Worm (Caenorhabditis elegans) whole organism, L2 larva: ENCODE results near the gene cam-1.
A peak's percentile ranks its signal among the peaks of the same experiment; 100 is the strongest.

Experiments
- C34F6.9 ChIP-seq: fragments of 150-350 bp; optimal IDR thresholded peaks from 2 replicates; lab custom pipeline; 2014; ENCODE audit warnings: missing biosample characterization, missing genetic modification characterization
- F13H6.1 ChIP-seq: sonication (generic microtip); optimal IDR thresholded peaks from 2 replicates; lab custom pipeline; 2016; ENCODE audit warnings: missing genetic modification characterization, missing compliant biosample characterization
- R02D3.7 ChIP-seq: fragments of 150-350 bp; optimal IDR thresholded peaks from 2 replicates; lab custom pipeline; 2014; ENCODE audit warnings: missing biosample characterization, missing genetic modification characterization
- alr-1 ChIP-seq: fragments of 150-350 bp; optimal IDR thresholded peaks from 2 replicates; lab custom pipeline; 2014; ENCODE audit warnings: missing biosample characterization, missing genetic modification characterization
- aly-2 ChIP-seq: fragments of 150-350 bp; optimal IDR thresholded peaks from 2 replicates; lab custom pipeline; 2014; ENCODE audit warnings: missing biosample characterization, missing genetic modification characterization
- blmp-1 ChIP-seq: sonication (generic microtip); optimal IDR thresholded peaks from 2 replicates; lab custom pipeline; 2017; ENCODE audit warnings: missing genetic modification characterization, mild to moderate bottlenecking, missing compliant biosample characterization, antibody characterized with exemption, moderate library complexity; ENCODE audit not compliant: insufficient read depth
- crh-2 ChIP-seq: sonication (generic microtip); optimal IDR thresholded peaks from 2 replicates; lab custom pipeline; 2017; ENCODE audit warnings: missing biosample characterization, missing genetic modification characterization
- dmd-4 ChIP-seq: sonication (generic microtip); optimal IDR thresholded peaks from 2 replicates; lab custom pipeline; 2017; ENCODE audit warnings: missing biosample characterization, missing genetic modification characterization
- egl-27 ChIP-seq: sonication (generic microtip); optimal IDR thresholded peaks from 3 replicates; lab custom pipeline; 2017; ENCODE audit warnings: missing biosample characterization, missing genetic modification reagents, missing genetic modification characterization
- elt-1 ChIP-seq: fragments of 150-350 bp; optimal IDR thresholded peaks from 2 replicates; lab custom pipeline; 2014; ENCODE audit warnings: missing biosample characterization, missing genetic modification characterization
- elt-3 ChIP-seq: sonication (generic microtip); optimal IDR thresholded peaks from 2 replicates; lab custom pipeline; 2017; ENCODE audit warnings: missing biosample characterization, missing genetic modification characterization
- fos-1 ChIP-seq: fragments of 150-350 bp; optimal IDR thresholded peaks from 2 replicates; lab custom pipeline; 2014; ENCODE audit warnings: missing biosample characterization, missing genetic modification characterization
- gmeb-1 ChIP-seq: fragments of 150-350 bp; optimal IDR thresholded peaks from 2 replicates; lab custom pipeline; 2014; ENCODE audit warnings: missing biosample characterization, missing genetic modification characterization
- lin-11 ChIP-seq: fragments of 150-350 bp; sonication (generic microtip); optimal IDR thresholded peaks from 2 replicates; lab custom pipeline; 2014; ENCODE audit warnings: missing biosample characterization, missing genetic modification characterization, inconsistent platforms, mixed read lengths
- lin-13 ChIP-seq: fragments of 150-350 bp; optimal IDR thresholded peaks from 2 replicates; lab custom pipeline; 2014; ENCODE audit warnings: missing biosample characterization, missing genetic modification reagents, missing genetic modification characterization
- lin-39 ChIP-seq: fragments of 150-350 bp; optimal IDR thresholded peaks from 2 replicates; lab custom pipeline; 2014; ENCODE audit warnings: missing biosample characterization, missing genetic modification reagents, missing genetic modification characterization
- lsy-2 ChIP-seq, 2 experiments: fragments of 150-350 bp in 1 of 2; sonication (generic microtip) in 1 of 2; optimal IDR thresholded peaks; 2 replicates each; lab custom pipeline; 2014 to 2017; ENCODE audit warnings: missing biosample characterization in 2 of 2, missing genetic modification characterization in 2 of 2
- mab-5 ChIP-seq: fragments of 150-350 bp; optimal IDR thresholded peaks from 2 replicates; lab custom pipeline; 2014; ENCODE audit warnings: missing biosample characterization, missing genetic modification characterization
- mbf-1 ChIP-seq: sonication (generic microtip); optimal IDR thresholded peaks from 2 replicates; lab custom pipeline; 2017; ENCODE audit warnings: missing biosample characterization, missing genetic modification characterization
- nhr-129 ChIP-seq: fragments of 150-350 bp; optimal IDR thresholded peaks from 2 replicates; lab custom pipeline; 2014; ENCODE audit warnings: missing biosample characterization, missing genetic modification characterization
- nhr-23 ChIP-seq: fragments of 150-350 bp; optimal IDR thresholded peaks from 2 replicates; lab custom pipeline; 2014; ENCODE audit warnings: missing biosample characterization, missing genetic modification reagents, missing genetic modification characterization
- nhr-237 ChIP-seq: fragments of 150-350 bp; optimal IDR thresholded peaks from 2 replicates; lab custom pipeline; 2014; ENCODE audit warnings: missing biosample characterization, missing genetic modification characterization
- nhr-25 ChIP-seq: fragments of 150-350 bp; sonication (generic microtip); optimal IDR thresholded peaks from 3 replicates; lab custom pipeline; 2014; ENCODE audit warnings: missing biosample characterization, missing genetic modification characterization
- nhr-6 ChIP-seq: fragments of 150-350 bp; optimal IDR thresholded peaks from 2 replicates; lab custom pipeline; 2014; ENCODE audit warnings: missing biosample characterization, missing genetic modification characterization
- nhr-77 ChIP-seq: fragments of 150-350 bp; optimal IDR thresholded peaks from 2 replicates; lab custom pipeline; 2014; ENCODE audit warnings: missing biosample characterization, missing genetic modification characterization
- sem-4 ChIP-seq: fragments of 150-350 bp; optimal IDR thresholded peaks from 2 replicates; lab custom pipeline; 2014; ENCODE audit warnings: missing biosample characterization, missing genetic modification reagents, missing genetic modification characterization
- skn-1 ChIP-seq: sonication (generic microtip); optimal IDR thresholded peaks from 2 replicates; lab custom pipeline; 2017; ENCODE audit warnings: missing biosample characterization, missing genetic modification characterization
- sma-3 ChIP-seq: sonication (generic microtip); optimal IDR thresholded peaks from 2 replicates; lab custom pipeline; 2016; ENCODE audit warnings: missing genetic modification reagents, missing genetic modification characterization, missing compliant biosample characterization
- snpc-4 ChIP-seq: fragments of 150-350 bp; optimal IDR thresholded peaks from 2 replicates; lab custom pipeline; 2014; ENCODE audit warnings: missing biosample characterization, missing genetic modification characterization
- unc-39 ChIP-seq: fragments of 150-350 bp; optimal IDR thresholded peaks from 2 replicates; lab custom pipeline; 2014; ENCODE audit warnings: missing biosample characterization, missing genetic modification characterization
- unc-55 ChIP-seq: fragments of 150-350 bp; sonication (generic microtip); optimal IDR thresholded peaks from 3 replicates; lab custom pipeline; 2014; ENCODE audit warnings: missing biosample characterization, missing genetic modification reagents, missing genetic modification characterization
- ztf-11 ChIP-seq: sonication (generic microtip); optimal IDR thresholded peaks from 2 replicates; lab custom pipeline; 2017; ENCODE audit warnings: missing biosample characterization, missing genetic modification characterization

The cam-1 gene

ce11 chrII:9323660-9324059 is 13.6 kb upstream of the cam-1 start, which contains the start of gene egli-1:
egli-1 (plus strand) TSS chrII:9323960.
- TF ChIP-seq lin-13 (GFP tag; lab: Kevin White, UChicago) = no peak
- no peak for TF ChIP-seq blmp-1 (tag; lab: Kevin White, UChicago)
- no peak for TF ChIP-seq mab-5
- no peak for TF ChIP-seq sem-4 (tag; lab: Kevin White, UChicago)
- TF ChIP-seq R02D3.7 (tag; lab: Kevin White, UChicago) = no peak
- TF ChIP-seq nhr-77 = no peak
- TF ChIP-seq F13H6.1 (tag; lab: Kevin White, UChicago) = no peak
- no peak for TF ChIP-seq fos-1
- no peak for TF ChIP-seq skn-1
- TF ChIP-seq dmd-4 (tag; lab: Kevin White, UChicago) = no peak
- no peak for TF ChIP-seq aly-2 (tag; lab: Kevin White, UChicago)
- TF ChIP-seq nhr-237 (tag; lab: Kevin White, UChicago) = no peak
- no peak for TF ChIP-seq lin-11 (tag; lab: Kevin White, UChicago)
- TF ChIP-seq C34F6.9 (tag; lab: Kevin White, UChicago) = no peak
- TF ChIP-seq elt-1 (tag; lab: Kevin White, UChicago) = no peak

- no peak for TF ChIP-seq mbf-1
- TF ChIP-seq lsy-2 (tag; optimal IDR thresholded peaks at IDR 0.05; lab: Kevin White, UChicago) = peak in 1 of 2 experiments; percentile 62
- TF ChIP-seq lin-13 (GFP tag; lab: Kevin White, UChicago) = peak; percentile 23
- peak; percentile 20 for TF ChIP-seq fos-1
- peak; percentile 20 for TF ChIP-seq crh-2
- TF ChIP-seq skn-1 = no peak
- peak; percentile 69 for TF ChIP-seq unc-55
- TF ChIP-seq C34F6.9 (tag; lab: Kevin White, UChicago) = peak; percentile 72
- no peak for TF ChIP-seq blmp-1 (tag; lab: Kevin White, UChicago)
- no peak for TF ChIP-seq alr-1 (tag; lab: Kevin White, UChicago)
- TF ChIP-seq, all 48 proteins: peak for 6
Observed at ce11 chrII:9322870-9323349, 12.8 kb upstream of the cam-1 start, which contains the start of gene rab-39. rab-39 (minus strand) TSS chrII:9322920.

ce11 chrII:9319058-9319915 is 9.2 kb upstream of the cam-1 start, which contains the start of the genes csa-1 and wdfy-2:
csa-1 (minus strand) TSS chrII:9319726.
wdfy-2 (plus strand) TSS chrII:9319865.
- TF ChIP-seq egl-27 (tag; lab: Kevin White, UChicago) = no peak
- TF ChIP-seq gmeb-1 (tag; lab: Kevin White, UChicago) = peak; percentile 27
- no peak for TF ChIP-seq lsy-2 (tag; optimal IDR thresholded peaks at IDR 0.05; lab: Kevin White, UChicago)
- TF ChIP-seq nhr-77 = no peak
- TF ChIP-seq fos-1 = peak; percentile 47
- TF ChIP-seq C34F6.9 (tag; lab: Kevin White, UChicago) = peak; percentile 41
- no peak for TF ChIP-seq unc-39 (tag; lab: Kevin White, UChicago)
- no peak for TF ChIP-seq sma-3 (GFP tag; lab: Kevin White, UChicago)
- TF ChIP-seq nhr-6 (tag; lab: Kevin White, UChicago) = no peak
- TF ChIP-seq unc-55 = peak; percentile 20
- no peak for TF ChIP-seq nhr-23
- TF ChIP-seq lin-39 (tag; lab: Kevin White, UChicago) = no peak
- no peak for TF ChIP-seq blmp-1 (tag; lab: Kevin White, UChicago)

- TF ChIP-seq snpc-4 (tag; lab: Kevin White, UChicago) (no peak), nhr-129 (tag; lab: Kevin White, UChicago) (peak; percentile 2)
Observed at ce11 chrII:9316801-9317200, 6.7 kb upstream of the cam-1 start.

ce11 chrII:9315692-9316091 is 5.6 kb upstream of the cam-1 start:
- TF ChIP-seq C34F6.9 (tag; lab: Kevin White, UChicago) (peak; percentile 37), nhr-129 (tag; lab: Kevin White, UChicago) (peak; percentile 33), fos-1 (no peak)

- TF ChIP-seq nhr-25 (tag; lab: Kevin White, UChicago) (no peak), sem-4 (tag; lab: Kevin White, UChicago) (no peak), elt-3 (no peak), alr-1 (tag; lab: Kevin White, UChicago) (no peak), nhr-129 (tag; lab: Kevin White, UChicago) (peak; percentile 6), nhr-6 (tag; lab: Kevin White, UChicago) (no peak), ztf-11 (no peak), egl-27 (tag; lab: Kevin White, UChicago) (no peak), R02D3.7 (tag; lab: Kevin White, UChicago) (no peak), unc-39 (tag; lab: Kevin White, UChicago) (no peak), unc-55 (no peak), crh-2 (no peak), F13H6.1 (tag; lab: Kevin White, UChicago) (peak; percentile 46)
Observed at ce11 chrII:9314733-9315132, 4.6 kb upstream of the cam-1 start.
